Worm (Caenorhabditis elegans): Measurements from ENCODE around the gene M70.5.

- no peak for TF ChIP-seq syd-9 (tag; optimal IDR thresholded peaks at IDR 0.05)
- TF ChIP-seq hlh-30 (tag; optimal IDR thresholded peaks at IDR 0.05; ENCODE audit: insufficient read depth), result no peak
- no peak for TF ChIP-seq pha-4 (tag; optimal IDR thresholded peaks at IDR 0.05)
- TF ChIP-seq tbx-7 (tag; optimal IDR thresholded peaks at IDR 0.05), result no peak
- TF ChIP-seq ztf-16 (tag; optimal IDR thresholded peaks at IDR 0.05), result no peak
- TF ChIP-seq ama-1 (optimal IDR thresholded peaks at IDR 0.05), result no peak
Observed at ce11 chrIV:2236654-2237613, 38.5 kb downstream of the M70.5 start.
